Fruit fly (Drosophila melanogaster): ENCODE results near the gene Rab9.

DNA sequence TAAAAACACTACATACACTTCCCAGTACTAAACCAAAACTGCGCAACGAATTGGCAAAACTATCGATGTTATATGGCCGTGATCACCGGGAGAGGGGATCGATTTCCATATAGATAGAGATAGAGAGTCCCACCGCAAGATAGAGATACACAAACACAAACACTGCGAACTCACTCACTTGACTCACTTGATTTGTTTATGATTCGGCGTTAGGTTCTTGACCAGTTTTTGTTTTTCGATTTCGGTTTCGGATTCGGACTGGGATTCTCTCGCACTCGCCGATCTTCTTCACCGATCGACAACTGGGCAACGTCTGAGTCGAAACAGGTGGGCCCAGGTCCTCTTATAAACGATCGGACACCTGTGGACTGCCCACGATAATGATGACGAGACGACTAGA, 42.6 kb upstream of the Rab9 start, which contains the start of gene CG17549:
- TF ChIP-seq CG13204 (GFP tag; optimal IDR thresholded peaks at IDR 0.05) (no peak), Pif1B (GFP tag; optimal IDR thresholded peaks at IDR 0.05) (no peak), fd96Ca (GFP tag; IDR thresholded peaks at IDR 0.05) (no peak), gl (tag; optimal IDR thresholded peaks at IDR 0.05) (no peak), Pif1A (GFP tag; optimal IDR thresholded peaks at IDR 0.05) (no peak), CG12605 (GFP tag; IDR thresholded peaks at IDR 0.05) (no peak), CG4496 (GFP tag; IDR thresholded peaks at IDR 0.05) (0 out of 3 replicates have a peak, but pooled peaks have one; percentile 6)

All from whole organism, pupa.